Worm (Caenorhabditis elegans) whole organism, L4/young adult: ENCODE results near the gene Y37E11B.10.

Source experiments
- W03F9.2 ChIP-seq: fragments of 150-350 bp; optimal IDR thresholded peaks from 2 replicates; lab custom pipeline; 2014; ENCODE audit warnings: missing biosample characterization, missing genetic modification characterization
- him-1 ChIP-seq: sonication (generic microtip); optimal IDR thresholded peaks from 2 replicates; lab custom pipeline; 2016; ENCODE audit warnings: missing genotype, missing genetic modification reagents, missing genetic modification characterization, missing compliant biosample characterization

- TF ChIP-seq W03F9.2 (no peak), him-1 (tag; lab: Kevin White, UChicago) (no peak)
These were observed 39.2 kb upstream of the Y37E11B.10 start for ce11 chrIV:3645487-3645886.
